Fruit fly (Drosophila melanogaster) whole organism, embryonic: Measurements from ENCODE around the gene CG14195.
A peak's percentile ranks its signal among the peaks of the same experiment; 100 is the strongest.

Experiments used
- CG10267 ChIP-seq: fragments of 200-800 bp; sonication (Bioruptor generic); optimal IDR thresholded peaks from 2 replicates; lab custom pipeline; 2018; ENCODE audit warnings: missing biosample characterization, mild to moderate bottlenecking, missing genetic modification characterization, moderate library complexity
- CG10565 ChIP-seq: fragments of 200-800 bp; sonication (Bioruptor generic); optimal IDR thresholded peaks from 3 replicates; lab custom pipeline; 2016; ENCODE audit warnings: missing biosample characterization, mild to moderate bottlenecking, missing genetic modification characterization
- CG10654 ChIP-seq: fragments of 200-800 bp; sonication (Bioruptor generic); optimal IDR thresholded peaks from 2 replicates; lab custom pipeline; 2016; ENCODE audit warnings: missing biosample characterization, missing genetic modification characterization
- CG11695 ChIP-seq: fragments of 200-800 bp; sonication (Bioruptor generic); IDR thresholded peaks from 3 replicates; pipeline ENCODE4 v1.3.6; 2022; ENCODE audit warnings: missing biosample characterization, missing genetic modification characterization
- CG12155 ChIP-seq: fragments of 200-800 bp; sonication (Bioruptor generic); optimal IDR thresholded peaks from 3 replicates; lab custom pipeline; 2016; ENCODE audit warnings: missing biosample characterization, missing genetic modification characterization
- CG13123 ChIP-seq: fragments of 200-800 bp; sonication (Bioruptor generic); optimal IDR thresholded peaks from 2 replicates; lab custom pipeline; 2016; ENCODE audit warnings: missing biosample characterization, missing genetic modification characterization
- CG14860 ChIP-seq: fragments of 200-800 bp; sonication (Bioruptor generic); IDR thresholded peaks from 3 replicates; pipeline ENCODE4 v1.3.6; 2022; ENCODE audit warnings: missing biosample characterization, missing genetic modification characterization; ENCODE audit not compliant: partially characterized antibody
- CG17802 ChIP-seq: fragments of 200-800 bp; sonication (Bioruptor generic); optimal IDR thresholded peaks from 2 replicates; lab custom pipeline; 2018; ENCODE audit warnings: missing biosample characterization, mild to moderate bottlenecking, missing genetic modification characterization, moderate library complexity
- CG2120 ChIP-seq: fragments of 200-800 bp; sonication (Bioruptor generic); optimal IDR thresholded peaks from 3 replicates; lab custom pipeline; 2016; ENCODE audit warnings: missing biosample characterization, missing genetic modification characterization
- CG7271 ChIP-seq: fragments of 200-800 bp; sonication (Bioruptor generic); optimal IDR thresholded peaks from 2 replicates; lab custom pipeline; 2018; ENCODE audit warnings: missing biosample characterization, mild to moderate bottlenecking, missing genetic modification characterization, moderate library complexity
- CG7928 ChIP-seq: fragments of 200-800 bp; sonication (Bioruptor generic); optimal IDR thresholded peaks from 2 replicates; lab custom pipeline; 2017; ENCODE audit warnings: missing biosample characterization, mild to moderate bottlenecking, missing genetic modification characterization
- CG8290 ChIP-seq, 3 experiments: fragments of 200-800 bp; sonication (Bioruptor generic); optimal IDR thresholded peaks; 2 replicates each; lab custom pipeline; 2016 to 2019; ENCODE audit warnings: missing biosample characterization in 3 of 3, missing genetic modification characterization in 3 of 3, mild to moderate bottlenecking in 2 of 3, moderate library complexity in 1 of 3
- CG8359 ChIP-seq: fragments of 200-800 bp; sonication (Bioruptor generic); optimal IDR thresholded peaks from 2 replicates; lab custom pipeline; 2017; ENCODE audit warnings: missing biosample characterization, mild to moderate bottlenecking, missing genetic modification characterization, borderline replicate concordance
- CG8924 ChIP-seq: fragments of 200-800 bp; optimal IDR thresholded peaks from 3 replicates; lab custom pipeline; 2019; ENCODE audit warnings: missing biosample characterization, mild to moderate bottlenecking, missing genetic modification characterization, moderate library complexity
- CTCF ChIP-seq: fragments of 200-800 bp; sonication (Bioruptor generic); optimal IDR thresholded peaks from 2 replicates; lab custom pipeline; 2017; ENCODE audit warnings: missing biosample characterization, mild to moderate bottlenecking, missing genetic modification characterization, moderate library complexity
- Dll ChIP-seq: fragments of 200-800 bp; sonication (Bioruptor generic); IDR thresholded peaks from 4 replicates; pipeline ENCODE4 v1.3.6; 2022; ENCODE audit warnings: missing biosample characterization, missing genetic modification characterization; ENCODE audit not compliant: partially characterized antibody
- Doc3 ChIP-seq: fragments of 200-800 bp; sonication (Bioruptor generic); IDR thresholded peaks from 3 replicates; pipeline ENCODE4 v1.3.6; 2022; ENCODE audit warnings: missing biosample characterization, missing genetic modification characterization; ENCODE audit not compliant: partially characterized antibody
- Drgx ChIP-seq: fragments of 200-800 bp; sonication (Bioruptor generic); IDR thresholded peaks from 2 replicates; pipeline ENCODE4 v1.3.6; 2022; ENCODE audit warnings: missing biosample characterization, missing genetic modification characterization
- Ets97D ChIP-seq: fragments of 200-800 bp; sonication (Bioruptor generic); optimal IDR thresholded peaks from 3 replicates; lab custom pipeline; 2016; ENCODE audit warnings: missing biosample characterization, missing genetic modification characterization
- HmgZ ChIP-seq: fragments of 200-800 bp; sonication (Bioruptor generic); optimal IDR thresholded peaks from 2 replicates; lab custom pipeline; 2018; ENCODE audit warnings: missing biosample characterization, mild to moderate bottlenecking, missing genetic modification characterization
- Hr3 ChIP-seq: fragments of 200-800 bp; sonication (Bioruptor generic); optimal IDR thresholded peaks from 3 replicates; lab custom pipeline; 2016; ENCODE audit warnings: missing biosample characterization, missing genetic modification characterization
- Hsf ChIP-seq: fragments of 200-800 bp; sonication (Bioruptor generic); optimal IDR thresholded peaks from 3 replicates; lab custom pipeline; 2016; ENCODE audit warnings: missing biosample characterization, missing genetic modification characterization
- Med ChIP-seq: fragments of 200-800 bp; sonication (Bioruptor generic); peaks from one replicate; lab custom pipeline; 2016; ENCODE audit warnings: missing biosample characterization, missing genetic modification characterization, mild to moderate bottlenecking, inconsistent platforms, moderate library complexity
- NC2β ChIP-seq: fragments of 200-800 bp; sonication (Bioruptor generic); optimal IDR thresholded peaks from 2 replicates; lab custom pipeline; 2016; ENCODE audit warnings: missing biosample characterization, missing genetic modification characterization
- Pdp1 ChIP-seq, 2 experiments: fragments of 200-800 bp; sonication (Bioruptor generic); optimal IDR thresholded peaks; 3 replicates each; lab custom pipeline; 2016; ENCODE audit warnings: missing biosample characterization in 2 of 2, missing genetic modification characterization in 2 of 2, mild to moderate bottlenecking in 1 of 2, moderate library complexity in 1 of 2
- Ptx1 ChIP-seq: fragments of 200-800 bp; sonication (Bioruptor generic); IDR thresholded peaks from 2 replicates; pipeline ENCODE4 v1.3.6; 2022; ENCODE audit warnings: missing biosample characterization, missing genetic modification characterization
- Spps ChIP-seq: fragments of 200-800 bp; sonication (Bioruptor generic); optimal IDR thresholded peaks from 2 replicates; lab custom pipeline; 2018; ENCODE audit warnings: missing biosample characterization, mild to moderate bottlenecking, missing genetic modification characterization
- Ssrp ChIP-seq: fragments of 200-800 bp; sonication (Bioruptor generic); optimal IDR thresholded peaks from 2 replicates; lab custom pipeline; 2018; ENCODE audit warnings: missing biosample characterization, mild to moderate bottlenecking, missing genetic modification characterization, moderate library complexity
- Xbp1 ChIP-seq: fragments of 200-800 bp; sonication (Bioruptor generic); optimal IDR thresholded peaks from 3 replicates; lab custom pipeline; 2016; ENCODE audit warnings: missing biosample characterization, mild to moderate bottlenecking, missing genetic modification characterization
- ab ChIP-seq: fragments of 200-800 bp; sonication (Bioruptor generic); optimal IDR thresholded peaks from 2 replicates; lab custom pipeline; 2016; ENCODE audit warnings: missing biosample characterization, missing genetic modification characterization
- ato ChIP-seq: fragments of 200-800 bp; sonication (Bioruptor generic); IDR thresholded peaks from 2 replicates; pipeline ENCODE4 v1.3.6; 2022; ENCODE audit warnings: missing biosample characterization, missing genetic modification characterization; ENCODE audit not compliant: partially characterized antibody
- az2 ChIP-seq: fragments of 200-800 bp; sonication (Bioruptor generic); optimal IDR thresholded peaks from 3 replicates; lab custom pipeline; 2016; ENCODE audit warnings: missing biosample characterization, missing genetic modification characterization
- bcd ChIP-seq: fragments of 200-800 bp; sonication (Bioruptor generic); optimal IDR thresholded peaks from 2 replicates; lab custom pipeline; 2017; ENCODE audit warnings: missing biosample characterization, mild to moderate bottlenecking, missing genetic modification characterization
- bigmax ChIP-seq: fragments of 200-800 bp; sonication (Bioruptor generic); optimal IDR thresholded peaks from 2 replicates; lab custom pipeline; 2018; ENCODE audit warnings: missing biosample characterization, mild to moderate bottlenecking, missing genetic modification characterization
- chinmo ChIP-seq: fragments of 200-800 bp; sonication (Bioruptor generic); IDR thresholded peaks from 4 replicates; pipeline ENCODE4 v1.3.6; 2022; ENCODE audit warnings: missing biosample characterization, missing genetic modification characterization; ENCODE audit not compliant: partially characterized antibody
- croc ChIP-seq: fragments of 200-800 bp; sonication (Bioruptor generic); conservative IDR thresholded peaks from 3 replicates; pipeline ENCODE4 v1.3.6; 2022; ENCODE audit warnings: missing biosample characterization, missing genetic modification characterization
- exex ChIP-seq: fragments of 200-800 bp; sonication (Bioruptor generic); optimal IDR thresholded peaks from 4 replicates; lab custom pipeline; 2018; ENCODE audit warnings: missing biosample characterization, mild to moderate bottlenecking, missing genetic modification characterization, moderate library complexity
- hth ChIP-seq: fragments of >200 bp; optimal IDR thresholded peaks from 2 replicates; lab custom pipeline; 2017; ENCODE audit warnings: inconsistent platforms
- kah ChIP-seq: fragments of 200-800 bp; sonication (Bioruptor generic); optimal IDR thresholded peaks from 2 replicates; lab custom pipeline; 2018; ENCODE audit warnings: missing biosample characterization, mild to moderate bottlenecking, missing genetic modification characterization
- lbe ChIP-seq: fragments of 200-800 bp; sonication (Bioruptor generic); optimal IDR thresholded peaks from 2 replicates; lab custom pipeline; 2016; ENCODE audit warnings: missing biosample characterization, mild to moderate bottlenecking, missing genetic modification characterization
- nmo ChIP-seq: fragments of 200-800 bp; sonication (Bioruptor generic); optimal IDR thresholded peaks from 2 replicates; lab custom pipeline; 2018; ENCODE audit warnings: missing biosample characterization, mild to moderate bottlenecking, missing genetic modification characterization, moderate library complexity
- pb ChIP-seq: fragments of 200-800 bp; sonication (Bioruptor generic); optimal IDR thresholded peaks from 3 replicates; lab custom pipeline; 2016; ENCODE audit warnings: missing biosample characterization, missing genetic modification characterization
- ranshi ChIP-seq: fragments of 200-800 bp; sonication (Bioruptor generic); IDR thresholded peaks from 2 replicates; pipeline ENCODE4 v1.3.6; 2022; ENCODE audit warnings: missing biosample characterization, missing genetic modification characterization
- row ChIP-seq: fragments of 200-800 bp; sonication (Bioruptor generic); IDR thresholded peaks from 3 replicates; pipeline ENCODE4 v1.3.6; 2022; ENCODE audit warnings: missing biosample characterization, missing genetic modification characterization
- sob ChIP-seq: fragments of 200-800 bp; sonication (Bioruptor generic); IDR thresholded peaks from 2 replicates; pipeline ENCODE4 v1.3.6; 2022; ENCODE audit warnings: missing biosample characterization, missing genetic modification characterization
- stwl ChIP-seq: fragments of 200-800 bp; sonication (Bioruptor generic); optimal IDR thresholded peaks from 3 replicates; lab custom pipeline; 2018; ENCODE audit warnings: missing biosample characterization, mild to moderate bottlenecking, missing genetic modification characterization, moderate library complexity
- tgo ChIP-seq: fragments of 200-800 bp; sonication (Bioruptor generic); IDR thresholded peaks from 3 replicates; pipeline ENCODE4 v1.3.6; 2022; ENCODE audit warnings: missing biosample characterization, missing genetic modification characterization
- tx ChIP-seq: fragments of 200-800 bp; sonication (Bioruptor generic); optimal IDR thresholded peaks from 2 replicates; lab custom pipeline; 2016; ENCODE audit warnings: missing biosample characterization, missing genetic modification characterization
- zf30C ChIP-seq: fragments of 200-800 bp; sonication (Bioruptor generic); optimal IDR thresholded peaks from 3 replicates; lab custom pipeline; 2018; ENCODE audit warnings: missing biosample characterization, mild to moderate bottlenecking, missing genetic modification characterization

CG14195 gene

dm6 chrX:19170791-19171190 is 41.1 kb downstream of the CG14195 start, which contains the start of gene Inx5:
Inx5 (minus strand) TSS chrX:19170883.
- no peak for TF ChIP-seq row (GFP tag; lab: Robert Waterston, UW)
- no peak for TF ChIP-seq Hsf (GFP tag; lab: Kevin White, UChicago)
- TF ChIP-seq Pdp1 (GFP tag; optimal IDR thresholded peaks at IDR 0.05; lab: Kevin White, UChicago), result peak in 1 of 2 experiments; percentile 27
- no peak for TF ChIP-seq Xbp1 (GFP tag; lab: Kevin White, UChicago)
- TF ChIP-seq Ets97D (GFP tag; lab: Kevin White, UChicago), result peak; percentile 17
- peak; percentile 39 for TF ChIP-seq CG8359 (GFP tag; lab: Kevin White, UChicago)
- TF ChIP-seq CTCF, result peak; percentile 24
- TF ChIP-seq CG7928 (GFP tag; lab: Kevin White, UChicago), result no peak
- no peak for TF ChIP-seq hth
- TF ChIP-seq Med, result peak; percentile 45
- TF ChIP-seq ranshi, result no peak
- TF ChIP-seq chinmo (GFP tag; lab: Robert Waterston, UW), result 0 out of 4 replicates have a peak, but pooled peaks have one; percentile 4
- TF ChIP-seq Doc3, result no peak
- peak; percentile 70 for TF ChIP-seq CG10267
- TF ChIP-seq NC2β, result no peak
- peak; percentile 75 for TF ChIP-seq CG8290 (GFP tag; optimal IDR thresholded peaks at IDR 0.05; lab: Kevin White, UChicago)
- TF ChIP-seq CG8290 (tag; optimal IDR thresholded peaks at IDR 0.05; lab: Kevin White, UChicago), result peak; percentile 40 to 66
- TF ChIP-seq stwl (tag; lab: Kevin White, UChicago), result peak; percentile 93

dm6 chrX:19167586-19168403 is 44.1 kb downstream of the CG14195 start:
- TF ChIP-seq CG10654 (GFP tag; lab: Kevin White, UChicago) (no peak), CG17802 (tag; lab: Kevin White, UChicago) (no peak), bigmax (GFP tag; lab: Kevin White, UChicago) (no peak), zf30C (GFP tag; lab: Kevin White, UChicago) (no peak), CG11695 (GFP tag; lab: Robert Waterston, UW) (no peak), exex (tag; lab: Kevin White, UChicago) (peak; percentile 44), kah (GFP tag; lab: Kevin White, UChicago) (no peak), pb (GFP tag; lab: Kevin White, UChicago) (peak; percentile 16), CG12155 (GFP tag; lab: Kevin White, UChicago) (no peak), CG8924 (tag; lab: Kevin White, UChicago) (no peak), ab (no peak), Dll (GFP tag; lab: Robert Waterston, UW) (no peak), croc (no peak), nmo (GFP tag; lab: Kevin White, UChicago) (no peak), Hr3 (no peak), ato (no peak), az2 (GFP tag; lab: Kevin White, UChicago) (no peak), CG14860 (GFP tag; lab: Robert Waterston, UW) (no peak), Spps (tag; lab: Kevin White, UChicago) (no peak), HmgZ (tag; lab: Kevin White, UChicago) (peak; percentile 37), Drgx (GFP tag; lab: Robert Waterston, UW) (no peak), lbe (GFP tag; lab: Kevin White, UChicago) (no peak), bcd (GFP tag; lab: Kevin White, UChicago) (no peak), Ssrp (no peak), CG13123 (no peak), sob (no peak), CG2120 (no peak), CG10565 (GFP tag; lab: Kevin White, UChicago) (no peak), Ptx1 (GFP tag; lab: Robert Waterston, UW) (0 out of 2 replicates have a peak, but pooled peaks have one; percentile 15), CG7271 (tag; lab: Kevin White, UChicago) (no peak), tgo (GFP tag; lab: Robert Waterston, UW) (0 out of 3 replicates have a peak, but pooled peaks have one; percentile 13), tx (no peak)
